Worm (Caenorhabditis elegans) whole organism, late embryonic: ENCODE results near the gene Y43F8B.17.

Source experiments
- C38D4.7 ChIP-seq: fragments of 200-800 bp; sonication (Bioruptor generic); optimal IDR thresholded peaks from 2 replicates; lab custom pipeline; 2018; ENCODE audit warnings: mild to moderate bottlenecking, missing genetic modification characterization, moderate library complexity, missing compliant biosample characterization
- F13H6.1 ChIP-seq: sonication (generic microtip); optimal IDR thresholded peaks from 2 replicates; lab custom pipeline; 2016; ENCODE audit warnings: missing genetic modification characterization, missing compliant biosample characterization
- K02D7.2 ChIP-seq: sonication (generic microtip); optimal IDR thresholded peaks from 2 replicates; lab custom pipeline; 2017; ENCODE audit warnings: mild to moderate bottlenecking, missing genetic modification characterization, missing compliant biosample characterization
- K09A11.1 ChIP-seq: sonication (generic microtip); optimal IDR thresholded peaks from 2 replicates; lab custom pipeline; 2017; ENCODE audit warnings: antibody characterized with exemption, mild to moderate bottlenecking, missing genetic modification characterization, missing compliant biosample characterization; ENCODE audit not compliant: insufficient read depth
- T23F11.4 ChIP-seq: fragments of 200-800 bp; sonication (Bioruptor generic); optimal IDR thresholded peaks from 2 replicates; lab custom pipeline; 2018; ENCODE audit warnings: mild to moderate bottlenecking, missing genetic modification characterization, missing compliant biosample characterization
- Y22D7AL.16 ChIP-seq: sonication (generic microtip); optimal IDR thresholded peaks from 2 replicates; lab custom pipeline; 2016; ENCODE audit warnings: missing genetic modification characterization, missing compliant biosample characterization
- ceh-14 ChIP-seq: sonication (generic microtip); optimal IDR thresholded peaks from 2 replicates; lab custom pipeline; 2016; ENCODE audit warnings: missing genotype, missing genetic modification characterization, missing compliant biosample characterization
- ceh-18 ChIP-seq: sonication (generic microtip); optimal IDR thresholded peaks from 2 replicates; lab custom pipeline; 2016; ENCODE audit warnings: missing genetic modification characterization, missing compliant biosample characterization
- ceh-19 ChIP-seq: fragments of 200-800 bp; sonication (Bioruptor generic); optimal IDR thresholded peaks from 2 replicates; lab custom pipeline; 2018; ENCODE audit warnings: mild to moderate bottlenecking, missing genetic modification characterization, missing compliant biosample characterization
- ceh-2 ChIP-seq: sonication (generic microtip); optimal IDR thresholded peaks from 2 replicates; lab custom pipeline; 2016; ENCODE audit warnings: missing genotype, missing genetic modification characterization, missing compliant biosample characterization
- ceh-22 ChIP-seq: sonication (generic microtip); optimal IDR thresholded peaks from 2 replicates; lab custom pipeline; 2017; ENCODE audit warnings: missing biosample characterization, missing genetic modification characterization
- ceh-30 ChIP-seq: fragments of 150-350 bp; optimal IDR thresholded peaks from 2 replicates; lab custom pipeline; 2014; ENCODE audit warnings: missing biosample characterization, missing genetic modification characterization
- ceh-34 ChIP-seq: sonication (generic microtip); optimal IDR thresholded peaks from 2 replicates; lab custom pipeline; 2016; ENCODE audit warnings: mild to moderate bottlenecking, missing genetic modification characterization, missing compliant biosample characterization
- ceh-48 ChIP-seq: sonication (generic microtip); optimal IDR thresholded peaks from 2 replicates; lab custom pipeline; 2016; ENCODE audit warnings: missing genetic modification characterization, inconsistent platforms, missing compliant biosample characterization
- che-1 ChIP-seq: sonication (generic microtip); optimal IDR thresholded peaks from 2 replicates; lab custom pipeline; 2016; ENCODE audit warnings: mild to moderate bottlenecking, missing genetic modification characterization, missing compliant biosample characterization
- dmd-4 ChIP-seq: sonication (generic microtip); optimal IDR thresholded peaks from 2 replicates; lab custom pipeline; 2016; ENCODE audit warnings: borderline replicate concordance, missing genetic modification characterization, missing compliant biosample characterization
- elt-2 ChIP-seq: sonication (generic microtip); optimal IDR thresholded peaks from 2 replicates; lab custom pipeline; 2016; ENCODE audit warnings: missing genetic modification reagents, missing genetic modification characterization, missing compliant biosample characterization
- ets-4 ChIP-seq: sonication (generic microtip); optimal IDR thresholded peaks from 2 replicates; lab custom pipeline; 2016; ENCODE audit warnings: missing genetic modification characterization, missing compliant biosample characterization
- fax-1 ChIP-seq: sonication (generic microtip); optimal IDR thresholded peaks from 2 replicates; lab custom pipeline; 2016; ENCODE audit warnings: missing genotype, missing genetic modification characterization, missing compliant biosample characterization
- gmeb-2 ChIP-seq: sonication (generic microtip); optimal IDR thresholded peaks from 2 replicates; lab custom pipeline; 2016; ENCODE audit warnings: missing genetic modification characterization, inconsistent platforms, missing compliant biosample characterization
- hlh-13 ChIP-seq: fragments of 200-800 bp; sonication (Bioruptor generic); optimal IDR thresholded peaks from 2 replicates; lab custom pipeline; 2018; ENCODE audit warnings: mild to moderate bottlenecking, missing genetic modification characterization, missing compliant biosample characterization
- hlh-15 ChIP-seq: sonication (generic microtip); optimal IDR thresholded peaks from 2 replicates; lab custom pipeline; 2016; ENCODE audit warnings: missing genetic modification characterization, missing compliant biosample characterization
- hlh-6 ChIP-seq: sonication (generic microtip); optimal IDR thresholded peaks from 2 replicates; lab custom pipeline; 2016; ENCODE audit warnings: missing genotype, missing genetic modification characterization, missing compliant biosample characterization
- hlh-8 ChIP-seq: sonication (generic microtip); optimal IDR thresholded peaks from 2 replicates; lab custom pipeline; 2016; ENCODE audit warnings: missing genotype, missing genetic modification characterization, missing compliant biosample characterization
- lim-6 ChIP-seq: sonication (generic microtip); optimal IDR thresholded peaks from 2 replicates; lab custom pipeline; 2016; ENCODE audit warnings: missing genetic modification characterization, missing compliant biosample characterization
- lin-11 ChIP-seq: fragments of 200-800 bp; sonication (Bioruptor generic); optimal IDR thresholded peaks from 2 replicates; lab custom pipeline; 2018; ENCODE audit warnings: mild to moderate bottlenecking, missing genetic modification characterization, missing compliant biosample characterization
- mec-3 ChIP-seq: sonication (generic microtip); optimal IDR thresholded peaks from 2 replicates; lab custom pipeline; 2016; ENCODE audit warnings: borderline replicate concordance, missing genetic modification characterization, missing compliant biosample characterization
- nhr-232 ChIP-seq: sonication (generic microtip); optimal IDR thresholded peaks from 2 replicates; lab custom pipeline; 2016; ENCODE audit warnings: missing genetic modification characterization, missing compliant biosample characterization
- pag-3 ChIP-seq: sonication (generic microtip); optimal IDR thresholded peaks from 2 replicates; lab custom pipeline; 2016; ENCODE audit warnings: missing compliant biosample characterization, missing genetic modification characterization, borderline replicate concordance
- pat-9 ChIP-seq: fragments of 200-800 bp; sonication (Bioruptor generic); optimal IDR thresholded peaks from 2 replicates; lab custom pipeline; 2018; ENCODE audit warnings: mild to moderate bottlenecking, missing genetic modification characterization, moderate library complexity, missing compliant biosample characterization
- pqm-1 ChIP-seq: sonication (generic microtip); optimal IDR thresholded peaks from 2 replicates; lab custom pipeline; 2016; ENCODE audit warnings: missing genetic modification characterization, missing compliant biosample characterization
- pros-1 ChIP-seq: fragments of 150-350 bp; optimal IDR thresholded peaks from 2 replicates; lab custom pipeline; 2014; ENCODE audit warnings: missing biosample characterization, missing genetic modification reagents, missing genetic modification characterization
- ref-2 ChIP-seq: sonication (generic microtip); optimal IDR thresholded peaks from 2 replicates; lab custom pipeline; 2016; ENCODE audit warnings: missing genetic modification characterization, missing compliant biosample characterization
- rnt-1 ChIP-seq: sonication (generic microtip); optimal IDR thresholded peaks from 2 replicates; lab custom pipeline; 2016; ENCODE audit warnings: missing genetic modification characterization, missing compliant biosample characterization
- sdc-2 ChIP-seq: sonication (generic microtip); optimal IDR thresholded peaks from 2 replicates; lab custom pipeline; 2016; ENCODE audit warnings: missing genotype, missing genetic modification characterization, missing compliant biosample characterization
- sox-4 ChIP-seq: sonication (generic microtip); optimal IDR thresholded peaks from 2 replicates; lab custom pipeline; 2017; ENCODE audit warnings: mild to moderate bottlenecking, missing genetic modification characterization, inconsistent platforms, missing compliant biosample characterization
- syd-9 ChIP-seq: sonication (generic microtip); optimal IDR thresholded peaks from 2 replicates; lab custom pipeline; 2016; ENCODE audit warnings: mild to moderate bottlenecking, missing genetic modification characterization, moderate library complexity, missing compliant biosample characterization
- tbx-7 ChIP-seq: sonication (generic microtip); optimal IDR thresholded peaks from 2 replicates; lab custom pipeline; 2016; ENCODE audit warnings: missing genotype, missing genetic modification characterization, missing compliant biosample characterization
- unc-3 ChIP-seq, 2 experiments: fragments of 200-800 bp in 1 of 2; sonication (Bioruptor generic) in 1 of 2; sonication (generic microtip) in 1 of 2; conservative IDR thresholded peaks in 1 of 2; optimal IDR thresholded peaks in 1 of 2; 2 replicates each; pipeline versions ENCODE4 v1.3.6 to Lab custom; 2016 to 2022; ENCODE audit warnings: missing compliant biosample characterization in 2 of 2, missing genetic modification characterization in 2 of 2, missing genetic modification reagents in 1 of 2
- unc-42 ChIP-seq: sonication (generic microtip); optimal IDR thresholded peaks from 2 replicates; lab custom pipeline; 2016; ENCODE audit warnings: missing genotype, missing genetic modification characterization, missing compliant biosample characterization
- unc-86 ChIP-seq: sonication (generic microtip); optimal IDR thresholded peaks from 2 replicates; lab custom pipeline; 2016; ENCODE audit warnings: missing genetic modification characterization, missing compliant biosample characterization

Y43F8B.17 gene

DNA sequence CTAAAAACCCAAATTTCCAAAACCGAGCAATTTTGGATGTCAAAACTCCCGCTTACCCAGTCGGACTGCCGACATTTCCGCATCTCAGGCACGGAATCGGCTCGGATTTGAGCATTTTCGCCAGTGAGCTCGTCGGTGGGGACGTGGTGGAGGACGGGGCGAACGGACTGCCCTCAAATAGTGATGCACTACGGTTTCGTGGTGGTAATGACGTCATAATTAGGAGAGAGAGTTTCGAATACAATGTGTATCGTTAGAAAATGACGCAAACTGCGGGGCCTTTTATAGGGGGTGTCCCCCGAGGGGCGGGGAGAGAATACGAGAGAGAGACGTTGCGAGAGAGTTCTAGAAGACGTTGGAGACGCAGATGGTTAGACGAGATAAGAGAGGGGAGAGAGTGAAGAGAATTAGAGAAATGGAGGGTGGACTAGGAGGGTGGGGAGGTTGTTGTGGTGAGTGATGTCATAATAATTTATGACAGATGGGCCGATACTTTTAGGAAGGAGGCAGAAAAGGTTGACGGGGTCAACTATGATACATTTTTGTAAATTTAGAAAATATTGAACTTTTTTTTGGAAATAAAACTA is 38.1 kb downstream of the Y43F8B.17 start (continued):
- no peak for TF ChIP-seq ets-4
- no peak for TF ChIP-seq sdc-2 (tag; lab: Kevin White, UChicago)
- peak; percentile 29 for TF ChIP-seq gmeb-2 (tag; lab: Kevin White, UChicago)
- TF ChIP-seq unc-3 (GFP tag; conservative IDR thresholded peaks at IDR 0.05; lab: Robert Waterston, UW), result 0 out of 2 replicates have a peak, but pooled peaks have one; percentile 47
- TF ChIP-seq unc-3 (tag; optimal IDR thresholded peaks at IDR 0.05; lab: Kevin White, UChicago), result peak; percentile 62
- peak; percentile 42 for TF ChIP-seq syd-9 (tag; lab: Kevin White, UChicago)
- peak; percentile 17 for TF ChIP-seq Y22D7AL.16 (tag; lab: Kevin White, UChicago)
- TF ChIP-seq ceh-2, result peak; percentile 43
- TF ChIP-seq ceh-30 (tag; lab: Kevin White, UChicago), result peak; percentile 52
- no peak for TF ChIP-seq lim-6
- peak; percentile 50 for TF ChIP-seq unc-42 (tag; lab: Kevin White, UChicago)
- TF ChIP-seq fax-1 (tag; lab: Kevin White, UChicago), result no peak
- TF ChIP-seq lin-11, result peak; percentile 18
- TF ChIP-seq ceh-14 (tag; lab: Kevin White, UChicago), result peak; percentile 58
- no peak for TF ChIP-seq ceh-48 (tag; lab: Kevin White, UChicago)
- TF ChIP-seq unc-86 (tag; lab: Kevin White, UChicago), result no peak
- TF ChIP-seq rnt-1 (tag; lab: Kevin White, UChicago), result peak; percentile 76
- no peak for TF ChIP-seq F13H6.1 (tag; lab: Kevin White, UChicago)
- TF ChIP-seq K02D7.2 (tag; lab: Kevin White, UChicago), result peak; percentile 51
- TF ChIP-seq tbx-7, result peak; percentile 40
- TF ChIP-seq hlh-6 (tag; lab: Kevin White, UChicago), result no peak
- TF ChIP-seq T23F11.4 (GFP tag; lab: Kevin White, UChicago), result peak; percentile 70
- peak; percentile 91 for TF ChIP-seq pros-1 (tag; lab: Kevin White, UChicago)
- TF ChIP-seq C38D4.7 (GFP tag; lab: Kevin White, UChicago), result peak; percentile 60
- TF ChIP-seq ceh-18 (tag; lab: Kevin White, UChicago), result peak; percentile 69
- peak; percentile 75 for TF ChIP-seq ceh-19 (GFP tag; lab: Kevin White, UChicago)
- peak; percentile 89 for TF ChIP-seq ceh-34 (tag; lab: Kevin White, UChicago)
- peak; percentile 84 for TF ChIP-seq elt-2
- TF ChIP-seq nhr-232 (tag; lab: Kevin White, UChicago), result no peak
- TF ChIP-seq che-1 (tag; lab: Kevin White, UChicago), result peak; percentile 54
- TF ChIP-seq hlh-8, result peak; percentile 4
- TF ChIP-seq sox-4, result peak; percentile 21
- TF ChIP-seq hlh-13, result peak; percentile 43
- peak; percentile 11 for TF ChIP-seq pag-3

DNA sequence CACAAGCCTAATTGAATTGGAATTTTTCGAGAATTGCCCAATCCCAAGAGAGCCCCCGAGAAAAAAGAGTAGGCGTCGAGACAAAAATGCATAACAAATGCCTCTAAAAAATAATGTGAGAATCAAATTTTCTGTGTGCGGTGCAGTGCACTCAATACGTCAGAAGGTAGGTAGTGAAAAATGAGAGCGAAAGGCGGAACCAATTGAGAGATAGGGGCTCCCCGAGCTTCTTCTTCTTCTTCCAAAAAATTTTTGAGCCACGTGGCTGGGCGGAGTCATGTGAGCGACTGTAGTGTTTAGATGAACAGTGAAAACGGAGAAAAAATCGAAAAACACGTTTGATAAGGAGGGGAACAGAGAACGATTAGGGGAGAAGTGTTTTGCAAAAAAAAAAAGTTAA is 40.0 kb downstream of the Y43F8B.17 start:
- peak; percentile 31 for TF ChIP-seq unc-42 (tag; lab: Kevin White, UChicago)
- TF ChIP-seq T23F11.4 (GFP tag; lab: Kevin White, UChicago), result no peak

DNA sequence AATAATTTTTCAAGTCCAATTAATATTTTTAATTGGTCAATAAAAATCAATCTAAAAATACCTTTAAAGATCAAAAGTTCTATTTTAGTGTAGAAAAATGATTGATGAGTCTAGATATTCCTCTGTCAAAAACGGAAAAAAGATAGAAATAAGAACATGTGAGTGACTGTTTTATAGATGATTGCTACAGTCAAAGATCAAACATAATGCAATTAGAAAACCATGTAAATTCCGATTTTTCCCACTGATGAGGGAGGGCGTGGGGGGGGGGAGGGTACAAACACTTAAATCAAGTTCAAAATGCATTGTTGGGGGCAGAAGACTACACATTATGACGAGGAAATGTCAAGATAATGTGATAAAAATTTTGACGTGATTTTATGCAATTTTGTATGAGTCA is 41.7 kb downstream of the Y43F8B.17 start:
- no peak for TF ChIP-seq ceh-22
- no peak for TF ChIP-seq mec-3 (tag; lab: Kevin White, UChicago)
- no peak for TF ChIP-seq pat-9 (tag; lab: Kevin White, UChicago)
- no peak for TF ChIP-seq K09A11.1 (tag; lab: Kevin White, UChicago)
- no peak for TF ChIP-seq pqm-1 (tag; lab: Kevin White, UChicago)
- no peak for TF ChIP-seq hlh-8
- no peak for TF ChIP-seq ref-2 (tag; lab: Kevin White, UChicago)
- TF ChIP-seq lin-11, result no peak
- no peak for TF ChIP-seq sox-4
- no peak for TF ChIP-seq rnt-1 (tag; lab: Kevin White, UChicago)
- no peak for TF ChIP-seq dmd-4 (tag; lab: Kevin White, UChicago)
- TF ChIP-seq pag-3, result no peak
- no peak for TF ChIP-seq nhr-232 (tag; lab: Kevin White, UChicago)
- no peak for TF ChIP-seq hlh-15 (tag; lab: Kevin White, UChicago)
